Worm (Caenorhabditis elegans) whole organism, late embryonic: ENCODE results near the gene ceh-88.

Experiments used
- ama-1 ChIP-seq: fragments of 150-350 bp; optimal IDR thresholded peaks from 2 replicates; lab custom pipeline; 2014
- ceh-22 ChIP-seq: sonication (generic microtip); optimal IDR thresholded peaks from 2 replicates; lab custom pipeline; 2017; ENCODE audit warnings: missing biosample characterization, missing genetic modification characterization
- elt-4 ChIP-seq: sonication (generic microtip); optimal IDR thresholded peaks from 2 replicates; lab custom pipeline; 2016; ENCODE audit warnings: missing genetic modification characterization, missing compliant biosample characterization
- eyg-1 ChIP-seq: sonication (generic microtip); optimal IDR thresholded peaks from 2 replicates; lab custom pipeline; 2016; ENCODE audit warnings: missing genotype, missing genetic modification characterization, missing compliant biosample characterization
- lin-11 ChIP-seq: fragments of 200-800 bp; sonication (Bioruptor generic); optimal IDR thresholded peaks from 2 replicates; lab custom pipeline; 2018; ENCODE audit warnings: mild to moderate bottlenecking, missing genetic modification characterization, missing compliant biosample characterization
- npax-4 ChIP-seq: sonication (generic microtip); optimal IDR thresholded peaks from 2 replicates; lab custom pipeline; 2016; ENCODE audit warnings: missing genetic modification characterization, missing compliant biosample characterization
- pag-3 ChIP-seq: sonication (generic microtip); optimal IDR thresholded peaks from 2 replicates; lab custom pipeline; 2016; ENCODE audit warnings: missing compliant biosample characterization, missing genetic modification characterization, borderline replicate concordance
- pqm-1 ChIP-seq: sonication (generic microtip); optimal IDR thresholded peaks from 2 replicates; lab custom pipeline; 2016; ENCODE audit warnings: missing genetic modification characterization, missing compliant biosample characterization
- sox-2 ChIP-seq: fragments of 200-800 bp; sonication (Bioruptor generic); IDR thresholded peaks from 2 replicates; pipeline ENCODE4 v1.3.6; 2022; ENCODE audit warnings: missing genetic modification reagents, missing genetic modification characterization, missing compliant biosample characterization
- syd-9 ChIP-seq: sonication (generic microtip); optimal IDR thresholded peaks from 2 replicates; lab custom pipeline; 2016; ENCODE audit warnings: mild to moderate bottlenecking, missing genetic modification characterization, moderate library complexity, missing compliant biosample characterization
- unc-86 ChIP-seq: sonication (generic microtip); optimal IDR thresholded peaks from 2 replicates; lab custom pipeline; 2016; ENCODE audit warnings: missing genetic modification characterization, missing compliant biosample characterization
- ztf-16 ChIP-seq: sonication (generic microtip); optimal IDR thresholded peaks from 2 replicates; lab custom pipeline; 2017; ENCODE audit warnings: missing genetic modification characterization, missing compliant biosample characterization

ce11 chrIV:17280441-17280939 lies 48.5 kb upstream of the ceh-88 start:
- no peak for TF ChIP-seq ama-1 (lab: Kevin White, UChicago)
- no peak for TF ChIP-seq npax-4 (tag; lab: Kevin White, UChicago)
- TF ChIP-seq ceh-22 (tag; lab: Kevin White, UChicago): no peak
- no peak for TF ChIP-seq syd-9
- TF ChIP-seq elt-4 (tag; lab: Kevin White, UChicago): no peak
- TF ChIP-seq pqm-1 (tag; lab: Kevin White, UChicago): no peak
- no peak for TF ChIP-seq unc-86 (tag; lab: Kevin White, UChicago)
- no peak for TF ChIP-seq pag-3 (tag; lab: Kevin White, UChicago)
- TF ChIP-seq eyg-1 (tag; lab: Kevin White, UChicago): no peak
- no peak for TF ChIP-seq ztf-16 (tag; lab: Kevin White, UChicago)
- no peak for TF ChIP-seq sox-2
- no peak for TF ChIP-seq lin-11 (tag; lab: Kevin White, UChicago)
